Fruit fly (Drosophila melanogaster) whole organism, embryonic: Measurements from ENCODE around the gene CG31104.

Source experiments
- ATbp ChIP-seq: fragments of 200-800 bp; sonication (Bioruptor generic); optimal IDR thresholded peaks from 2 replicates; lab custom pipeline; 2017; ENCODE audit warnings: missing biosample characterization, mild to moderate bottlenecking, missing genetic modification characterization, missing genetic modification reagents
- BtbVII ChIP-seq: fragments of 200-800 bp; sonication (Bioruptor generic); optimal IDR thresholded peaks from 3 replicates; lab custom pipeline; 2017; ENCODE audit warnings: missing biosample characterization, mild to moderate bottlenecking, missing genetic modification characterization
- CG11093 ChIP-seq: fragments of 200-800 bp; sonication (Bioruptor generic); IDR thresholded peaks from 3 replicates; pipeline ENCODE4 v1.3.6; 2022; ENCODE audit warnings: missing biosample characterization, missing genetic modification characterization
- CG13123 ChIP-seq: fragments of 200-800 bp; sonication (Bioruptor generic); optimal IDR thresholded peaks from 2 replicates; lab custom pipeline; 2016; ENCODE audit warnings: missing biosample characterization, missing genetic modification characterization
- CG13287 ChIP-seq: fragments of 200-800 bp; sonication (Bioruptor generic); IDR thresholded peaks from 2 replicates; pipeline ENCODE4 v1.3.6; 2022; ENCODE audit warnings: missing biosample characterization, missing genetic modification characterization; ENCODE audit not compliant: partially characterized antibody
- CG14441 ChIP-seq: fragments of 200-800 bp; sonication (Bioruptor generic); IDR thresholded peaks from 2 replicates; pipeline ENCODE4 v1.3.6; 2022; ENCODE audit warnings: missing biosample characterization, missing genetic modification characterization
- CG1529 ChIP-seq: fragments of 200-800 bp; sonication (Bioruptor generic); optimal IDR thresholded peaks from 3 replicates; lab custom pipeline; 2018; ENCODE audit warnings: missing biosample characterization, missing genetic modification characterization
- CG15514 ChIP-seq: fragments of 200-800 bp; sonication (Bioruptor generic); optimal IDR thresholded peaks from 3 replicates; lab custom pipeline; 2017; ENCODE audit warnings: missing biosample characterization, missing genetic modification characterization, mild to moderate bottlenecking, moderate library complexity, missing genetic modification reagents
- CG1602 ChIP-seq: fragments of 200-800 bp; sonication (Bioruptor generic); optimal IDR thresholded peaks from 3 replicates; lab custom pipeline; 2016; ENCODE audit warnings: missing biosample characterization, missing genetic modification characterization
- CG17361 ChIP-seq: fragments of 200-800 bp; sonication (Bioruptor generic); IDR thresholded peaks from 3 replicates; pipeline ENCODE4 v1.3.6; 2022; ENCODE audit warnings: missing biosample characterization, missing genetic modification characterization
- CG1792 ChIP-seq: fragments of 200-800 bp; sonication (Bioruptor generic); optimal IDR thresholded peaks from 2 replicates; lab custom pipeline; 2016; ENCODE audit warnings: missing biosample characterization, missing genetic modification characterization
- CG2712 ChIP-seq: fragments of 200-800 bp; optimal IDR thresholded peaks from 3 replicates; lab custom pipeline; 2019; ENCODE audit warnings: missing biosample characterization, mild to moderate bottlenecking, missing genetic modification characterization, moderate library complexity
- CG30431 ChIP-seq: fragments of 200-800 bp; sonication (Bioruptor generic); optimal IDR thresholded peaks from 2 replicates; lab custom pipeline; 2017; ENCODE audit warnings: missing biosample characterization, missing genetic modification characterization
- CG3163 ChIP-seq: fragments of 200-800 bp; sonication (Bioruptor generic); optimal IDR thresholded peaks from 3 replicates; lab custom pipeline; 2016; ENCODE audit warnings: missing biosample characterization, missing genetic modification characterization
- CG3838 ChIP-seq: fragments of 200-800 bp; sonication (Bioruptor generic); optimal IDR thresholded peaks from 3 replicates; lab custom pipeline; 2016; ENCODE audit warnings: missing biosample characterization, missing genetic modification characterization
- CG6683 ChIP-seq: fragments of 200-800 bp; sonication (Bioruptor generic); optimal IDR thresholded peaks from 2 replicates; lab custom pipeline; 2017; ENCODE audit warnings: missing biosample characterization, mild to moderate bottlenecking, missing genetic modification characterization, missing genetic modification reagents
- CG7786 ChIP-seq: fragments of 200-800 bp; sonication (Bioruptor generic); optimal IDR thresholded peaks from 2 replicates; lab custom pipeline; 2016; ENCODE audit warnings: missing biosample characterization, missing genetic modification characterization
- CG8765 ChIP-seq: fragments of 200-800 bp; sonication (Bioruptor generic); IDR thresholded peaks from 2 replicates; pipeline ENCODE4 v1.3.6; 2022; ENCODE audit warnings: missing biosample characterization, missing genetic modification characterization
- CG9817 ChIP-seq: fragments of 200-800 bp; sonication (Bioruptor generic); optimal IDR thresholded peaks from 2 replicates; lab custom pipeline; 2018; ENCODE audit warnings: missing biosample characterization, mild to moderate bottlenecking, missing genetic modification characterization, moderate library complexity
- Deaf1 ChIP-seq: fragments of 200-800 bp; optimal IDR thresholded peaks from 3 replicates; lab custom pipeline; 2019; ENCODE audit warnings: missing biosample characterization, mild to moderate bottlenecking, missing genetic modification characterization, moderate library complexity
- Kr ChIP-seq: fragments of 200-800 bp; sonication (Bioruptor generic); optimal IDR thresholded peaks from 2 replicates; lab custom pipeline; 2017; ENCODE audit warnings: missing biosample characterization, mild to moderate bottlenecking, missing genetic modification characterization
- NFAT ChIP-seq: fragments of 200-800 bp; sonication (Bioruptor generic); IDR thresholded peaks from 2 replicates; pipeline ENCODE4 v1.3.6; 2022; ENCODE audit warnings: missing biosample characterization, missing genetic modification characterization
- Sin3A ChIP-seq: fragments of >200 bp; optimal IDR thresholded peaks from 2 replicates; lab custom pipeline; 2018
- Sry-δ ChIP-seq: fragments of 200-800 bp; sonication (Bioruptor generic); optimal IDR thresholded peaks from 2 replicates; lab custom pipeline; 2016; ENCODE audit warnings: missing biosample characterization, missing genetic modification characterization
- abd-A ChIP-seq: fragments of 200-800 bp; sonication (Bioruptor generic); optimal IDR thresholded peaks from 3 replicates; lab custom pipeline; 2019; ENCODE audit warnings: missing biosample characterization, mild to moderate bottlenecking, missing genetic modification characterization, moderate library complexity
- bbx ChIP-seq: fragments of 200-800 bp; sonication (Bioruptor generic); IDR thresholded peaks from 2 replicates; pipeline ENCODE4 v1.3.6; 2022; ENCODE audit warnings: missing biosample characterization, missing genetic modification characterization; ENCODE audit not compliant: partially characterized antibody
- cg ChIP-seq: fragments of 200-800 bp; sonication (Bioruptor generic); optimal IDR thresholded peaks from 3 replicates; lab custom pipeline; 2019; ENCODE audit warnings: missing biosample characterization, mild to moderate bottlenecking, missing genetic modification characterization, moderate library complexity
- chinmo ChIP-seq: fragments of 200-800 bp; sonication (Bioruptor generic); IDR thresholded peaks from 4 replicates; pipeline ENCODE4 v1.3.6; 2022; ENCODE audit warnings: missing biosample characterization, missing genetic modification characterization; ENCODE audit not compliant: partially characterized antibody
- ci ChIP-seq: fragments of 200-800 bp; sonication (Bioruptor generic); IDR thresholded peaks from 3 replicates; pipeline ENCODE4 v1.3.6; 2022; ENCODE audit warnings: missing biosample characterization, missing genetic modification characterization
- crol ChIP-seq: fragments of 200-800 bp; sonication (Bioruptor generic); IDR thresholded peaks from 2 replicates; pipeline ENCODE4 v1.3.6; 2022; ENCODE audit warnings: missing biosample characterization, missing genetic modification characterization
- exex ChIP-seq: fragments of 200-800 bp; sonication (Bioruptor generic); optimal IDR thresholded peaks from 4 replicates; lab custom pipeline; 2018; ENCODE audit warnings: missing biosample characterization, mild to moderate bottlenecking, missing genetic modification characterization, moderate library complexity
- gce ChIP-seq: fragments of 200-800 bp; sonication (Bioruptor generic); IDR thresholded peaks from 3 replicates; pipeline ENCODE4 v1.3.6; 2022; ENCODE audit warnings: missing biosample characterization, missing genetic modification characterization
- gro ChIP-seq: fragments of 200-800 bp; sonication (Bioruptor generic); optimal IDR thresholded peaks from 2 replicates; lab custom pipeline; 2016; ENCODE audit warnings: missing biosample characterization, missing genetic modification characterization
- hth ChIP-seq: fragments of >200 bp; optimal IDR thresholded peaks from 2 replicates; lab custom pipeline; 2017; ENCODE audit warnings: inconsistent platforms
- lab ChIP-seq: fragments of 200-800 bp; sonication (Bioruptor generic); optimal IDR thresholded peaks from 3 replicates; lab custom pipeline; 2017; ENCODE audit warnings: missing biosample characterization, missing genetic modification characterization, mild to moderate bottlenecking, moderate library complexity, missing genetic modification reagents
- oc ChIP-seq: fragments of 200-800 bp; sonication (Bioruptor generic); optimal IDR thresholded peaks from 2 replicates; lab custom pipeline; 2018; ENCODE audit warnings: missing biosample characterization, mild to moderate bottlenecking, missing genetic modification characterization, moderate library complexity
- peb ChIP-seq: fragments of 200-800 bp; sonication (Bioruptor generic); IDR thresholded peaks from 2 replicates; pipeline ENCODE4 v1.3.6; 2022; ENCODE audit warnings: missing biosample characterization, missing genetic modification characterization
- row ChIP-seq: fragments of 200-800 bp; sonication (Bioruptor generic); IDR thresholded peaks from 3 replicates; pipeline ENCODE4 v1.3.6; 2022; ENCODE audit warnings: missing biosample characterization, missing genetic modification characterization
- run ChIP-seq: fragments of 200-800 bp; sonication (Bioruptor generic); optimal IDR thresholded peaks from 3 replicates; lab custom pipeline; 2018; ENCODE audit warnings: missing biosample characterization, mild to moderate bottlenecking, missing genetic modification characterization
- shn ChIP-seq: fragments of 200-800 bp; sonication (Bioruptor generic); optimal IDR thresholded peaks from 3 replicates; lab custom pipeline; 2016; ENCODE audit warnings: missing biosample characterization, missing genetic modification characterization
- toy ChIP-seq: fragments of 200-800 bp; sonication (Bioruptor generic); IDR thresholded peaks from 2 replicates; pipeline ENCODE4 v1.3.6; 2022; ENCODE audit warnings: missing biosample characterization, missing genetic modification characterization
- vvl ChIP-seq: fragments of 200-800 bp; sonication (Bioruptor generic); IDR thresholded peaks from 2 replicates; pipeline ENCODE4 v1.3.6; 2022; ENCODE audit warnings: missing biosample characterization, missing genetic modification characterization
- zen2 ChIP-seq: fragments of 200-800 bp; sonication (Bioruptor generic); IDR thresholded peaks from 3 replicates; pipeline ENCODE4 v1.3.6; 2022; ENCODE audit warnings: missing biosample characterization, missing genetic modification characterization; ENCODE audit not compliant: partially characterized antibody

CG31104 gene

DNA sequence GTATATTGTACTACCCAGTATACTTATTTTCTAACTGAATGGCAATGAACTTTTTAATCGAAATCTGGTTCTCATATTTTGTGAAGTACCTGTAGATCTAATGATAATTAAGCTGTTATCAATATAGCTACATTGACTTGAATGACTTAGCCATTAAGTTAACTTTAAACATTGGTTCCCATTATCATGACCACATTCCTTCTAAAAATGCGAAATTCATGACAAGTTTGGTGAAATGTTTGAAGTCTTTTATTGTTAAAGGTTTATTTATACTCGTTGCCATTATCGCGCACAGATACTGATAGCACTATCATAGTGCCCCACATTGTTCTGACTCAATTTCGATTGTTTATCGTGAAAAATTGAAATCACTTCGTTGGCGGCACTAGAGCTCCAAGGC is 35.6 kb downstream of the CG31104 start (continued):
- TF ChIP-seq oc (tag; lab: Kevin White, UChicago) = no peak
- no peak for TF ChIP-seq CG2712 (tag; lab: Kevin White, UChicago)
- TF ChIP-seq CG30431 (GFP tag; lab: Kevin White, UChicago) = no peak
- TF ChIP-seq cg (GFP tag; lab: Kevin White, UChicago) = no peak
- TF ChIP-seq ATbp (GFP tag; lab: Kevin White, UChicago) = no peak
- no peak for TF ChIP-seq Sry-δ (GFP tag; lab: Kevin White, UChicago)
- TF ChIP-seq run (tag; lab: Kevin White, UChicago) = no peak
- TF ChIP-seq CG1602 = no peak
- TF ChIP-seq lab (GFP tag; lab: Kevin White, UChicago) = peak; percentile 14
- TF ChIP-seq exex (tag; lab: Kevin White, UChicago) = peak; percentile 84

DNA sequence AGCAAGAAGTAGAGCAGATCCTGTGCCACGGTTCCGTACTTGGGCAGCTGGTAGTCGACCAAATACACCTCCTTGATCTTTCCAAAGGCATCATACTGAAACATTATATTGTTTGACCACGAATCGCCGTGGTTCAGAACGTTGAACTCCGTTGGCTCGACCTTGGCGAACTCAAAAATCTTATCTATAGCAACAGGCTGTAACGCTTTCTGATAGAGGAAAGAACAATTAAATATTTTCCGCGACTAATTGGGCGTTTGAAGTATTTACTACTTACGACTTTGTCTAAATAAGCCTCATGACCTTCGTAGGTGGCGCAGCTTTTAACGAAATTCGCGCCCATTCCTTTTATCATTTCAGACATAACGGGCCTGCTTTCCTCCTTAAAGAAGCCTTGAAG is 36.4 kb downstream of the CG31104 start:
- TF ChIP-seq CG8765 (GFP tag; lab: Robert Waterston, UW) = no peak
- peak; percentile 65 for TF ChIP-seq exex (tag; lab: Kevin White, UChicago)

DNA sequence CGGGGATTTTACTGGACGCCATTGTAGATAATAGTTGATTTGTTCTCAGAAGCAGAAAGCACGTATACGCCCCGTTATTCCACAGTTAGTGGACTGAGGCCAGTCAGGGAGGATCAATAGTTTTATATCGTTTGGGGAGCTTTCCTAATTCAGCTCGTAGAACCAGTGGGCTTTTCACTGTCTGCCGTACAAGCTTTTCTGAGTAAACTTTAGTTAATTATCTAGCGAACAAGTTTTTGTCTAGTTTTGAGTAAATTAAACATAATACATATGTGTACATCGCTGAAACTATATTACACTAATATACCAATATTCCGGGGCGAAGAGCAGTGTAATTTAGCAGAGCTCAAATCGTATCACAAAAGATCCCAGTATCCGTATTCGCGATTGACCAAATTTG is 37.4 kb downstream of the CG31104 start, which contains the start of gene CG10562:
Gene CG10562, minus strand, starts transcription at position 101 of the 400 bp plus-strand sequence.
- TF ChIP-seq CG3838 (GFP tag; lab: Kevin White, UChicago) = no peak
- peak; percentile 20 for TF ChIP-seq exex (tag; lab: Kevin White, UChicago)

DNA sequence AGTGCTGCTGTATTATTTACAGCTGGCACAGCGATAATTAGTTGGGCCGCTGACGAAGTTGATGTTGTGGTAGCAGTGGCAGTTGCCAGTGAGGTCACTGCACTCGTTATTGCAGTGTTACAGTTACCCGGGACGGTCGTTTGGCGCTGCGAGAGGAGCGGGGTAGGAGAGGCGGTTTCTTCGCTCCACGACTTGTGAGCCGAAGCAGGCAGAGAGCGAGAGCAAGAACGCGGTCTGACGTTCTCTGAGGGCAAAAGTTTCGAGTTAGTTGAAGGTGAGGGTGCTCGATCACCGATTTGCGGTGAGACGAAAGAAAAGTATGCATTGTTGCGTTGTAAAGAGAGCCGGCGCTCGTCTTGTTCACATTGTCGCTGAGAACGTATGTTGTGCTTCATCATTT is 43.3 kb downstream of the CG31104 start:
- 0 out of 3 replicates have a peak, but pooled peaks have one; percentile 16 for TF ChIP-seq zen2 (GFP tag; lab: Robert Waterston, UW)
- peak; percentile 90 for TF ChIP-seq crol (GFP tag; lab: Robert Waterston, UW)
- TF ChIP-seq chinmo (GFP tag; lab: Robert Waterston, UW) = peak; percentile 59; the same call in 2 of the 4 replicates
- 0 out of 3 replicates have a peak, but pooled peaks have one; percentile 6 for TF ChIP-seq row (GFP tag; lab: Robert Waterston, UW)
- 0 out of 3 replicates have a peak, but pooled peaks have one; percentile 20 for TF ChIP-seq gce (GFP tag; lab: Robert Waterston, UW)

DNA sequence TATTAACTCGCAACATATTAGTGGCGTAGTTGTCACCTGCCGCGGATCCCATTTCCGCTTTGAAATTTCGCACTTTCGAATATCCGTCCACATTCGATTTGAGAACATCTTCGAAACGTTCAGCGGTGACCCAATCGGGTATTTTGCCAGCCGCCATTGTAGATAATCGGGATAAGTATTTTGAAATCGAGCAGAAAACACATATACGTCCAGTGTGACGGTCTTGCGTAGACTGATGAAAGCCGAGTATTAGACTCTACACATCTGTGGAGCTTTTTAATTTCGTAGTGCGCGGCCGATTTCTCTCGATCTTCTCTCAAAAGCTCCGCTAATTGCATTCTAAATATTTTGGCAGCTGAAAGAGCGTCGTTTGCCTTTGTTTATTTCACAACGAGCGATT is 43.8 kb downstream of the CG31104 start, which contains the start of gene CHKov1:
Gene CHKov1, minus strand, starts transcription at position 238 of the 400 bp plus-strand sequence.
- TF ChIP-seq CG7786 (GFP tag; lab: Kevin White, UChicago) (no peak), BtbVII (GFP tag; lab: Kevin White, UChicago) (no peak), CG17361 (GFP tag; lab: Robert Waterston, UW) (no peak), hth (lab: Kevin White, UChicago) (no peak), peb (GFP tag; lab: Robert Waterston, UW) (no peak), vvl (0 out of 2 replicates have a peak, but pooled peaks have one; percentile 21), CG3163 (GFP tag; lab: Kevin White, UChicago) (peak; percentile 44), CG14441 (0 out of 2 replicates have a peak, but pooled peaks have one; percentile 10), toy (no peak), Kr (no peak), Deaf1 (tag; lab: Kevin White, UChicago) (peak; percentile 50), CG11093 (GFP tag; lab: Robert Waterston, UW) (no peak), gro (GFP tag; lab: Kevin White, UChicago) (peak; percentile 0), abd-A (tag; lab: Kevin White, UChicago) (no peak), CG13123 (GFP tag; lab: Kevin White, UChicago) (no peak), ci (peak; percentile 56; the same call in 2 of the 3 replicates), Sin3A (lab: Kevin White, UChicago) (no peak), bbx (GFP tag; lab: Robert Waterston, UW) (peak; percentile 39; the same call in 1 of the 2 replicates), CG15514 (peak; percentile 24), CG1529 (GFP tag; lab: Kevin White, UChicago) (no peak), CG6683 (GFP tag; lab: Kevin White, UChicago) (no peak), shn (GFP tag; lab: Kevin White, UChicago) (no peak), CG13287 (peak; percentile 13; the same call in 1 of the 2 replicates), row (GFP tag; lab: Robert Waterston, UW) (0 out of 3 replicates have a peak, but pooled peaks have one; percentile 1), CG1792 (no peak), NFAT (GFP tag; lab: Robert Waterston, UW) (peak; percentile 23; the same call in 1 of the 2 replicates), CG9817 (tag; lab: Kevin White, UChicago) (no peak)
